Fruit fly (Drosophila melanogaster): ENCODE measurements around the gene vih.

The vih gene

dm6 chr3L:12523941-12524340 lies 19.8 kb downstream of the vih start, which contains the start of the genes ver and Gcn5:
TSS of gene ver (plus strand) at chr3L:12523987.
TSS of gene Gcn5 (minus strand) at chr3L:12524014.
- TF ChIP-seq CTCF (optimal IDR thresholded peaks at IDR 0.05) (no peak), CG8478 (optimal IDR thresholded peaks at IDR 0.05) (no peak)

- TF ChIP-seq CTCF (optimal IDR thresholded peaks at IDR 0.05) (peak; percentile 77 to 91), CG8478 (optimal IDR thresholded peaks at IDR 0.05) (no peak)
Observed at dm6 chr3L:12526433-12527113, 22.5 kb downstream of the vih start, which contains the start of gene eIF2beta. TSS of gene eIF2beta (minus strand) at chr3L:12526731.

dm6 chr3L:12529431-12530007 lies 25.4 kb downstream of the vih start:
- TF ChIP-seq CTCF (optimal IDR thresholded peaks at IDR 0.05) (no peak), CG8478 (optimal IDR thresholded peaks at IDR 0.05) (no peak)

dm6 chr3L:12530044-12530443 lies 26.0 kb downstream of the vih start, which contains the start of gene nst:
TSS of gene nst (minus strand) at chr3L:12530171.
- no peak for TF ChIP-seq CTCF (optimal IDR thresholded peaks at IDR 0.05)
- TF ChIP-seq CG8478 (optimal IDR thresholded peaks at IDR 0.05) = no peak

- TF ChIP-seq CG8478 (optimal IDR thresholded peaks at IDR 0.05) (no peak), CTCF (optimal IDR thresholded peaks at IDR 0.05) (no peak)
Observed at dm6 chr3L:12532220-12532619, 28.1 kb downstream of the vih start.

dm6 chr3L:12533392-12534070 lies 29.4 kb downstream of the vih start, which contains the start of the genes Tsf2 and CG34242:
TSS of gene Tsf2 (minus strand) at chr3L:12533724.
TSS of gene CG34242 (plus strand) at chr3L:12533996.
- no peak for TF ChIP-seq CTCF (optimal IDR thresholded peaks at IDR 0.05)
- no peak for TF ChIP-seq CG8478 (optimal IDR thresholded peaks at IDR 0.05)

dm6 chr3L:12534318-12534717 lies 30.2 kb downstream of the vih start, which contains the start of gene Pmm2:
TSS of gene Pmm2 (plus strand) at chr3L:12534590.
- TF ChIP-seq CTCF (optimal IDR thresholded peaks at IDR 0.05) (peak in 1 of 2 experiments; percentile 17), CG8478 (optimal IDR thresholded peaks at IDR 0.05) (no peak)

- TF ChIP-seq CTCF (optimal IDR thresholded peaks at IDR 0.05) (no peak), CG8478 (optimal IDR thresholded peaks at IDR 0.05) (no peak)
Observed at dm6 chr3L:12537123-12537522, 33.0 kb downstream of the vih start, which contains the start of gene CG4069. TSS of gene CG4069 (minus strand) at chr3L:12537315.

- TF ChIP-seq CG8478 (optimal IDR thresholded peaks at IDR 0.05) (no peak), CTCF (optimal IDR thresholded peaks at IDR 0.05) (no peak)
Observed at dm6 chr3L:12549471-12549870, 45.4 kb downstream of the vih start.

dm6 chr3L:12551671-12552070 lies 47.6 kb downstream of the vih start:
- TF ChIP-seq CTCF (optimal IDR thresholded peaks at IDR 0.05) (no peak), CG8478 (optimal IDR thresholded peaks at IDR 0.05) (no peak)
